Fruit fly (Drosophila melanogaster) whole organism, embryonic: Measurements from ENCODE around the gene CG32023.
A peak's percentile ranks its signal among the peaks of the same experiment; 100 is the strongest.

Source experiments
- Bgb ChIP-seq: fragments of 200-800 bp; sonication (Bioruptor generic); IDR thresholded peaks from 2 replicates; pipeline ENCODE4 v1.3.6; 2022; ENCODE audit warnings: missing biosample characterization, missing genetic modification characterization; ENCODE audit not compliant: partially characterized antibody
- CG10366 ChIP-seq: fragments of 200-800 bp; sonication (Bioruptor generic); IDR thresholded peaks from 2 replicates; pipeline ENCODE4 v1.3.6; 2022; ENCODE audit warnings: missing biosample characterization, missing genetic modification characterization
- CG12391 ChIP-seq: fragments of 200-800 bp; sonication (Bioruptor generic); optimal IDR thresholded peaks from 3 replicates; lab custom pipeline; 2018; ENCODE audit warnings: missing biosample characterization, mild to moderate bottlenecking, missing genetic modification characterization, moderate library complexity
- CG13296 ChIP-seq: fragments of 200-800 bp; sonication (Bioruptor generic); optimal IDR thresholded peaks from 3 replicates; lab custom pipeline; 2018; ENCODE audit warnings: missing biosample characterization, mild to moderate bottlenecking, missing genetic modification characterization
- CG13424 ChIP-seq: fragments of 200-800 bp; sonication (Bioruptor generic); optimal IDR thresholded peaks from 2 replicates; lab custom pipeline; 2019; ENCODE audit warnings: missing biosample characterization, mild to moderate bottlenecking, missing genetic modification characterization, moderate library complexity
- CG13894 ChIP-seq: fragments of 200-800 bp; sonication (Bioruptor generic); optimal IDR thresholded peaks from 3 replicates; lab custom pipeline; 2018; ENCODE audit warnings: missing biosample characterization, mild to moderate bottlenecking, missing genetic modification characterization, moderate library complexity
- CG14441 ChIP-seq: fragments of 200-800 bp; sonication (Bioruptor generic); IDR thresholded peaks from 2 replicates; pipeline ENCODE4 v1.3.6; 2022; ENCODE audit warnings: missing biosample characterization, missing genetic modification characterization
- CG14710 ChIP-seq: fragments of 200-800 bp; sonication (Bioruptor generic); optimal IDR thresholded peaks from 3 replicates; lab custom pipeline; 2019; ENCODE audit warnings: missing biosample characterization, mild to moderate bottlenecking, missing genetic modification characterization, moderate library complexity
- CG15011 ChIP-seq: fragments of 200-800 bp; sonication (Bioruptor generic); optimal IDR thresholded peaks from 3 replicates; lab custom pipeline; 2018; ENCODE audit warnings: missing biosample characterization, mild to moderate bottlenecking, missing genetic modification characterization
- CG1602 ChIP-seq: fragments of 200-800 bp; sonication (Bioruptor generic); optimal IDR thresholded peaks from 3 replicates; lab custom pipeline; 2016; ENCODE audit warnings: missing biosample characterization, missing genetic modification characterization
- CG31441 ChIP-seq: fragments of 200-800 bp; sonication (Bioruptor generic); IDR thresholded peaks from 2 replicates; pipeline ENCODE4 v1.3.6; 2022; ENCODE audit warnings: missing biosample characterization, missing genetic modification characterization
- CG6791 ChIP-seq: fragments of 200-800 bp; sonication (Bioruptor generic); IDR thresholded peaks from 3 replicates; pipeline ENCODE4 v1.3.6; 2022; ENCODE audit warnings: missing biosample characterization, missing genetic modification characterization; ENCODE audit not compliant: partially characterized antibody
- CG7786 ChIP-seq: fragments of 200-800 bp; sonication (Bioruptor generic); optimal IDR thresholded peaks from 2 replicates; lab custom pipeline; 2016; ENCODE audit warnings: missing biosample characterization, missing genetic modification characterization
- CG8290 ChIP-seq, 3 experiments: fragments of 200-800 bp; sonication (Bioruptor generic); optimal IDR thresholded peaks; 2 replicates each; lab custom pipeline; 2016 to 2019; ENCODE audit warnings: missing biosample characterization in 3 of 3, missing genetic modification characterization in 3 of 3, mild to moderate bottlenecking in 2 of 3, moderate library complexity in 1 of 3
- CkIIα-i1 ChIP-seq: fragments of 200-800 bp; sonication (Bioruptor generic); IDR thresholded peaks from 2 replicates; pipeline ENCODE4 v1.3.6; 2022; ENCODE audit warnings: missing biosample characterization, missing genetic modification characterization
- CoRest ChIP-seq: fragments of 200-800 bp; sonication (Bioruptor generic); optimal IDR thresholded peaks from 3 replicates; lab custom pipeline; 2018; ENCODE audit warnings: missing biosample characterization, mild to moderate bottlenecking, missing genetic modification characterization, moderate library complexity
- D ChIP-seq, 2 experiments: fragments of 200-800 bp in 1 of 2; fragments of >200 bp in 1 of 2; sonication (Bioruptor generic) in 1 of 2; optimal IDR thresholded peaks; 2 replicates in 1 of 2; 3 replicates in 1 of 2; lab custom pipeline; 2017; ENCODE audit warnings: mild to moderate bottlenecking in 1 of 2, missing biosample characterization in 1 of 2, missing genetic modification characterization in 1 of 2, missing genetic modification reagents in 1 of 2
- Dref ChIP-seq: fragments of 200-800 bp; sonication (Bioruptor generic); IDR thresholded peaks from 2 replicates; pipeline ENCODE4 v1.3.6; 2022; ENCODE audit warnings: missing biosample characterization, missing genetic modification characterization
- GATAe ChIP-seq: fragments of 200-800 bp; sonication (Bioruptor generic); conservative IDR thresholded peaks from 2 replicates; pipeline ENCODE4 v1.3.6; 2022; ENCODE audit warnings: missing biosample characterization, missing genetic modification characterization
- HLH4C ChIP-seq: fragments of 200-800 bp; sonication (Bioruptor generic); IDR thresholded peaks from 3 replicates; pipeline ENCODE4 v1.3.6; 2022; ENCODE audit warnings: missing biosample characterization, missing genetic modification characterization; ENCODE audit not compliant: partially characterized antibody
- Max ChIP-seq: fragments of 200-800 bp; sonication (Bioruptor generic); optimal IDR thresholded peaks from 2 replicates; lab custom pipeline; 2016; ENCODE audit warnings: missing biosample characterization, mild to moderate bottlenecking, missing genetic modification characterization
- Mes4 ChIP-seq: fragments of 200-800 bp; sonication (Bioruptor generic); optimal IDR thresholded peaks from 2 replicates; lab custom pipeline; 2016; ENCODE audit warnings: missing biosample characterization, missing genetic modification characterization
- NK7.1 ChIP-seq: fragments of 200-800 bp; sonication (Bioruptor generic); optimal IDR thresholded peaks from 3 replicates; lab custom pipeline; 2016; ENCODE audit warnings: missing biosample characterization, missing genetic modification characterization
- Ravus ChIP-seq: fragments of 200-800 bp; sonication (Bioruptor generic); IDR thresholded peaks from 2 replicates; pipeline ENCODE4 v1.3.6; 2022; ENCODE audit warnings: missing biosample characterization, missing genetic modification characterization
- Side ChIP-seq: fragments of 200-800 bp; sonication (Bioruptor generic); optimal IDR thresholded peaks from 2 replicates; lab custom pipeline; 2016; ENCODE audit warnings: missing biosample characterization, missing genetic modification characterization
- Sry-β ChIP-seq: fragments of 200-800 bp; sonication (Bioruptor generic); optimal IDR thresholded peaks from 2 replicates; lab custom pipeline; 2018; ENCODE audit warnings: missing biosample characterization, mild to moderate bottlenecking, missing genetic modification characterization, moderate library complexity
- ase ChIP-seq: fragments of 200-800 bp; sonication (Bioruptor generic); IDR thresholded peaks from 3 replicates; pipeline ENCODE4 v1.3.6; 2022; ENCODE audit warnings: missing biosample characterization, missing genetic modification characterization
- bowl ChIP-seq: fragments of 200-800 bp; sonication (Bioruptor generic); IDR thresholded peaks from 2 replicates; pipeline ENCODE4 v1.3.6; 2022; ENCODE audit warnings: missing biosample characterization, missing genetic modification characterization
- br ChIP-seq: fragments of >200 bp; optimal IDR thresholded peaks from 2 replicates; lab custom pipeline; 2017
- dimm ChIP-seq: fragments of 200-800 bp; sonication (Bioruptor generic); IDR thresholded peaks from 2 replicates; pipeline ENCODE4 v1.3.6; 2022; ENCODE audit warnings: missing biosample characterization, missing genetic modification characterization
- dysf ChIP-seq: fragments of 200-800 bp; sonication (Bioruptor generic); IDR thresholded peaks from 3 replicates; pipeline ENCODE4 v1.3.6; 2022; ENCODE audit warnings: missing biosample characterization, missing genetic modification characterization
- eve ChIP-seq, 2 experiments: fragments of >200 bp; optimal IDR thresholded peaks; 2 replicates each; lab custom pipeline; 2017; ENCODE audit warnings: missing biosample characterization in 2 of 2, missing genetic modification characterization in 2 of 2
- ewg ChIP-seq: fragments of 200-800 bp; sonication (Bioruptor generic); optimal IDR thresholded peaks from 3 replicates; lab custom pipeline; 2017; ENCODE audit warnings: mild to moderate bottlenecking, missing biosample characterization, missing genetic modification reagents, missing genetic modification characterization
- gro ChIP-seq: fragments of 200-800 bp; sonication (Bioruptor generic); optimal IDR thresholded peaks from 2 replicates; lab custom pipeline; 2016; ENCODE audit warnings: missing biosample characterization, missing genetic modification characterization
- gt ChIP-seq: fragments of 200-800 bp; sonication (Bioruptor generic); IDR thresholded peaks from 2 replicates; pipeline ENCODE4 v1.3.6; 2022; ENCODE audit warnings: missing biosample characterization, missing genetic modification characterization
- inv ChIP-seq: fragments of 200-800 bp; sonication (Bioruptor generic); IDR thresholded peaks from 2 replicates; pipeline ENCODE4 v1.3.6; 2022; ENCODE audit warnings: missing biosample characterization, missing genetic modification characterization; ENCODE audit not compliant: partially characterized antibody
- klu ChIP-seq: fragments of 200-800 bp; sonication (Bioruptor generic); IDR thresholded peaks from 2 replicates; pipeline ENCODE4 v1.3.6; 2022; ENCODE audit warnings: missing biosample characterization, missing genetic modification characterization
- luna ChIP-seq: fragments of 200-800 bp; sonication (Bioruptor generic); optimal IDR thresholded peaks from 2 replicates; lab custom pipeline; 2016; ENCODE audit warnings: missing biosample characterization, missing genetic modification characterization
- nerfin-1 ChIP-seq: fragments of 200-800 bp; sonication (Bioruptor generic); optimal IDR thresholded peaks from 3 replicates; lab custom pipeline; 2019; ENCODE audit warnings: missing biosample characterization, mild to moderate bottlenecking, missing genetic modification characterization, moderate library complexity
- odd ChIP-seq: fragments of 200-800 bp; sonication (Bioruptor generic); optimal IDR thresholded peaks from 2 replicates; lab custom pipeline; 2017; ENCODE audit warnings: missing biosample characterization, mild to moderate bottlenecking, missing genetic modification characterization
- prd ChIP-seq, 3 experiments: fragments of >200 bp in 2 of 3; fragments of 200-800 bp in 1 of 3; sonication (Bioruptor generic) in 1 of 3; optimal IDR thresholded peaks in 2 of 3; IDR thresholded peaks in 1 of 3; 2 replicates in 2 of 3; 3 replicates in 1 of 3; pipeline versions ENCODE4 v1.3.6 to Lab custom; 2017 to 2022; ENCODE audit warnings: missing biosample characterization in 1 of 3, missing genetic modification characterization in 1 of 3
- sc ChIP-seq, 3 experiments: fragments of >200 bp in 2 of 3; fragments of 200-800 bp in 1 of 3; sonication (Bioruptor generic) in 1 of 3; optimal IDR thresholded peaks; 2 replicates in 2 of 3; 3 replicates in 1 of 3; lab custom pipeline; 2017; ENCODE audit warnings: mild to moderate bottlenecking in 1 of 3, missing biosample characterization in 1 of 3, missing genetic modification characterization in 1 of 3, missing genetic modification reagents in 1 of 3
- slou ChIP-seq: fragments of 200-800 bp; sonication (Bioruptor generic); optimal IDR thresholded peaks from 3 replicates; lab custom pipeline; 2016; ENCODE audit warnings: missing biosample characterization, missing genetic modification characterization
- tap ChIP-seq: fragments of 200-800 bp; optimal IDR thresholded peaks from 3 replicates; lab custom pipeline; 2019; ENCODE audit warnings: missing biosample characterization, mild to moderate bottlenecking, missing genetic modification characterization, moderate library complexity
- tup ChIP-seq: fragments of 200-800 bp; sonication (Bioruptor generic); optimal IDR thresholded peaks from 2 replicates; lab custom pipeline; 2016; ENCODE audit warnings: missing biosample characterization, mild to moderate bottlenecking, missing genetic modification characterization, moderate library complexity
- unc-4 ChIP-seq: fragments of 200-800 bp; sonication (Bioruptor generic); IDR thresholded peaks from 2 replicates; pipeline ENCODE4 v1.3.6; 2022; ENCODE audit warnings: missing biosample characterization, missing genetic modification characterization; ENCODE audit not compliant: partially characterized antibody
- yki ChIP-seq: fragments of >200 bp; optimal IDR thresholded peaks from 3 replicates; lab custom pipeline; 2018
- z ChIP-seq: fragments of 200-800 bp; sonication (Bioruptor generic); IDR thresholded peaks from 3 replicates; pipeline ENCODE4 v1.3.6; 2022; ENCODE audit warnings: missing biosample characterization, missing genetic modification characterization

The CG32023 gene

DNA sequence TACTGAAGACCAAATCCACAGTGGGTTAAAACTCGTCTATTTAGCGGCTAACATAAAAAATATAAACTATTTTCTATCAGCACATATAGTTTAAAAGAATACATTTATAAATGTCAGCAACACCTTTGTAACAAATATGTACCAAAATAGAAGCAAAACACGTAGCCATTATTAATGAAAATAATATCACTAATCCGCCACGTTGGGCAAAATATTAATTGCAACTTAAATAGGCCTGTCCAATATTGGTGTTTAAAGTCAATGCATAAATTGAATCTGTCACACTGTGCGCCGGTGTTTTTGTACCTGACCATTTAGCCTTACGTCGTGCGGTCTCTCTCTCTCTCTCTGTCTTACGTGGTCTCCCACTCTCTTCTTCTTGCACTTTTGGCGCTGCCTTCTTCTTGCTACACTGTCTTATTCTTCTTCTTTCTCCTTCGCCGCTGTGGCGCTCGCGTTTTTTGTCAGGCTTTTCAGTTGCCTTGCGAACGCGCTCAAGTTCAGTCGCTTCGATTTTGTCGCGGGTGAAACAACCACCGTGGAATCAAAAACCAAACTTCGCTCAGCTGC is 37.9 kb downstream of the CG32023 start (continued):
- no peak for TF ChIP-seq br
- TF ChIP-seq unc-4 (GFP tag; lab: Robert Waterston, UW), result 0 out of 2 replicates have a peak, but pooled peaks have one; percentile 30
- no peak for TF ChIP-seq sc (optimal IDR thresholded peaks at IDR 0.05; lab: Kevin White, UChicago)
- peak; percentile 98 for TF ChIP-seq sc (GFP tag; optimal IDR thresholded peaks at IDR 0.05; lab: Kevin White, UChicago)
- peak; percentile 98 for TF ChIP-seq CG7786 (GFP tag; lab: Kevin White, UChicago)
- TF ChIP-seq GATAe (GFP tag; lab: Robert Waterston, UW), result peak; percentile 87
- peak; percentile 93 for TF ChIP-seq gt (GFP tag; lab: Robert Waterston, UW)
- TF ChIP-seq prd (optimal IDR thresholded peaks at IDR 0.05; lab: Kevin White, UChicago), result no peak
- peak; percentile 98 for TF ChIP-seq prd (GFP tag; IDR thresholded peaks at IDR 0.05; lab: Robert Waterston, UW)
- peak; percentile 93 for TF ChIP-seq CG15011 (GFP tag; lab: Kevin White, UChicago)
- TF ChIP-seq Dref (GFP tag; lab: Robert Waterston, UW), result peak; percentile 39
- TF ChIP-seq CG6791 (GFP tag; lab: Robert Waterston, UW), result peak; percentile 55; the same call in 2 of the 3 replicates
- TF ChIP-seq CoRest (tag; lab: Kevin White, UChicago), result peak; percentile 100
- TF ChIP-seq gro (GFP tag; lab: Kevin White, UChicago), result peak; percentile 88
- peak; percentile 97 for TF ChIP-seq Mes4 (GFP tag; lab: Kevin White, UChicago)
- TF ChIP-seq CG13894 (tag; lab: Kevin White, UChicago), result peak; percentile 85
- peak; percentile 98 for TF ChIP-seq odd (GFP tag; lab: Kevin White, UChicago)
- TF ChIP-seq inv, result peak; percentile 43; the same call in 1 of the 2 replicates
- peak; percentile 97 for TF ChIP-seq ase (GFP tag; lab: Robert Waterston, UW)
- peak; percentile 92 for TF ChIP-seq dimm
- peak; percentile 99 for TF ChIP-seq Max
- TF ChIP-seq CG12391 (tag; lab: Kevin White, UChicago), result peak; percentile 98
- TF ChIP-seq yki (lab: Kevin White, UChicago), result no peak
- TF ChIP-seq nerfin-1 (tag; lab: Kevin White, UChicago), result peak; percentile 91
- TF ChIP-seq eve (GFP tag; optimal IDR thresholded peaks at IDR 0.05; lab: Kevin White, UChicago), result peak; percentile 74 to 100
- peak; percentile 97 for TF ChIP-seq ewg (GFP tag; lab: Kevin White, UChicago)
- no peak; the same call in 2 of the 3 replicates for TF ChIP-seq HLH4C (GFP tag; lab: Robert Waterston, UW)
- peak; percentile 75 for TF ChIP-seq CG8290 (GFP tag; optimal IDR thresholded peaks at IDR 0.05; lab: Kevin White, UChicago)
- TF ChIP-seq CG8290 (tag; optimal IDR thresholded peaks at IDR 0.05; lab: Kevin White, UChicago), result peak; percentile 93 to 95
- peak; percentile 99 for TF ChIP-seq dysf (GFP tag; lab: Robert Waterston, UW)
- TF ChIP-seq CkIIα-i1, result 0 out of 2 replicates have a peak, but pooled peaks have one; percentile 42
- peak; percentile 90 for TF ChIP-seq bowl
- peak; percentile 97 for TF ChIP-seq klu (GFP tag; lab: Robert Waterston, UW)
- peak; percentile 96 for TF ChIP-seq Side (GFP tag; lab: Kevin White, UChicago)
- TF ChIP-seq z, result no peak
- peak; percentile 98 for TF ChIP-seq CG14441 (GFP tag; lab: Robert Waterston, UW)
- peak; percentile 99 for TF ChIP-seq CG13424 (tag; lab: Kevin White, UChicago)
- peak; percentile 92 for TF ChIP-seq tap (tag; lab: Kevin White, UChicago)
- TF ChIP-seq luna (GFP tag; lab: Kevin White, UChicago), result peak; percentile 70
- peak; percentile 71 for TF ChIP-seq Sry-β (GFP tag; lab: Kevin White, UChicago)
- TF ChIP-seq CG31441, result peak; percentile 98
- TF ChIP-seq CG14710 (tag; lab: Kevin White, UChicago), result peak; percentile 97
- TF ChIP-seq Bgb, result peak; percentile 47
- peak; percentile 96 for TF ChIP-seq tup (GFP tag; lab: Kevin White, UChicago)
- TF ChIP-seq slou (GFP tag; lab: Kevin White, UChicago), result peak; percentile 80
- TF ChIP-seq Ravus (GFP tag; lab: Robert Waterston, UW), result peak; percentile 88
- TF ChIP-seq NK7.1, result peak; percentile 91
- TF ChIP-seq D (optimal IDR thresholded peaks at IDR 0.05; lab: Kevin White, UChicago), result no peak
- peak; percentile 99 for TF ChIP-seq D (GFP tag; optimal IDR thresholded peaks at IDR 0.05; lab: Kevin White, UChicago)
- peak; percentile 97 for TF ChIP-seq CG10366 (GFP tag; lab: Robert Waterston, UW)
- peak; percentile 98 for TF ChIP-seq CG1602 (GFP tag; lab: Kevin White, UChicago)
- peak; percentile 96 for TF ChIP-seq CG13296 (GFP tag; lab: Kevin White, UChicago)
